Worm (Caenorhabditis elegans) whole organism, L1 larva: ENCODE results near the gene yap-1.

Experiments
- aha-1 ChIP-seq: fragments of 150-350 bp; optimal IDR thresholded peaks from 2 replicates; lab custom pipeline; 2014; ENCODE audit warnings: missing biosample characterization, missing genetic modification characterization
- aly-2 ChIP-seq: fragments of 150-350 bp; optimal IDR thresholded peaks from 2 replicates; lab custom pipeline; 2014; ENCODE audit warnings: missing biosample characterization, missing genetic modification characterization
- ama-1 ChIP-seq: fragments of 150-350 bp; optimal IDR thresholded peaks from 2 replicates; lab custom pipeline; 2014
- blmp-1 ChIP-seq: fragments of 150-350 bp; optimal IDR thresholded peaks from 2 replicates; lab custom pipeline; 2014; ENCODE audit warnings: missing biosample characterization, missing genetic modification characterization
- ceh-8 ChIP-seq: fragments of 200-800 bp; sonication (Bioruptor generic); optimal IDR thresholded peaks from 2 replicates; lab custom pipeline; 2018; ENCODE audit warnings: mild to moderate bottlenecking, missing genetic modification characterization, moderate library complexity, missing compliant biosample characterization
- ceh-82 ChIP-seq, 3 experiments: fragments of 150-350 bp in 1 of 3; sonication (generic microtip) in 2 of 3; optimal IDR thresholded peaks; 2 replicates each; lab custom pipeline; 2014 to 2017; ENCODE audit warnings: missing biosample characterization in 3 of 3, missing genetic modification characterization in 3 of 3
- ceh-88 ChIP-seq: fragments of 200-800 bp; sonication (Bioruptor generic); IDR thresholded peaks from 2 replicates; pipeline ENCODE4 v1.3.6; 2022; ENCODE audit warnings: missing genetic modification characterization, missing compliant biosample characterization
- ceh-90 ChIP-seq: sonication (generic microtip); optimal IDR thresholded peaks from 2 replicates; lab custom pipeline; 2016; ENCODE audit warnings: missing genetic modification characterization, missing compliant biosample characterization
- dpl-1 ChIP-seq, 3 experiments: fragments of 150-350 bp in 2 of 3; sonication (generic microtip) in 1 of 3; optimal IDR thresholded peaks; 2 replicates each; lab custom pipeline; 2014 to 2017; ENCODE audit warnings: missing biosample characterization in 3 of 3, missing genetic modification characterization in 3 of 3, missing genetic modification reagents in 3 of 3
- dsc-1 ChIP-seq: sonication (generic microtip); optimal IDR thresholded peaks from 2 replicates; lab custom pipeline; 2016; ENCODE audit warnings: mild to moderate bottlenecking, missing genetic modification characterization, missing compliant biosample characterization
- efl-1 ChIP-seq, 4 experiments: fragments of 150-350 bp; optimal IDR thresholded peaks in 3 of 4; peaks in 1 of 4; 1 replicate in 1 of 4; 2 replicates in 3 of 4; lab custom pipeline; 2014; ENCODE audit warnings: missing biosample characterization in 2 of 4, missing genetic modification characterization in 2 of 4, missing genetic modification reagents in 2 of 4
- elt-2 ChIP-seq: sonication (generic microtip); optimal IDR thresholded peaks from 2 replicates; lab custom pipeline; 2016; ENCODE audit warnings: missing genetic modification characterization, mild to moderate bottlenecking, inconsistent platforms, missing compliant biosample characterization, missing genetic modification reagents
- elt-3 ChIP-seq, 6 experiments: fragments of 150-350 bp in 1 of 6; sonication (generic microtip); optimal IDR thresholded peaks; 2 replicates each; lab custom pipeline; 2017 to 2018; ENCODE audit warnings: missing biosample characterization in 6 of 6, missing genetic modification characterization in 6 of 6, inconsistent platforms in 1 of 6
- fkh-10 ChIP-seq: sonication (generic microtip); optimal IDR thresholded peaks from 2 replicates; lab custom pipeline; 2017; ENCODE audit warnings: missing biosample characterization, missing genetic modification reagents, missing genetic modification characterization
- fkh-4 ChIP-seq: sonication (generic microtip); optimal IDR thresholded peaks from 2 replicates; lab custom pipeline; 2016; ENCODE audit warnings: missing compliant biosample characterization, missing genetic modification characterization, borderline replicate concordance
- hlh-17 ChIP-seq: fragments of 200-800 bp; sonication (Bioruptor generic); optimal IDR thresholded peaks from 2 replicates; lab custom pipeline; 2018; ENCODE audit warnings: missing genetic modification characterization, mild to moderate bottlenecking, missing compliant biosample characterization, moderate library complexity, borderline replicate concordance
- hlh-4 ChIP-seq: sonication (generic microtip); optimal IDR thresholded peaks from 2 replicates; lab custom pipeline; 2016; ENCODE audit warnings: mild to moderate bottlenecking, missing genetic modification characterization, missing compliant biosample characterization
- hpl-2 ChIP-seq: fragments of 150-350 bp; optimal IDR thresholded peaks from 2 replicates; lab custom pipeline; 2014; ENCODE audit warnings: missing biosample characterization, missing genetic modification reagents, missing genetic modification characterization
- isw-1 ChIP-seq: fragments of 200-800 bp; sonication (Bioruptor generic); IDR thresholded peaks from 2 replicates; pipeline ENCODE4 v1.3.6; 2022; ENCODE audit warnings: missing genetic modification characterization, missing compliant biosample characterization
- jun-1 ChIP-seq: fragments of 150-350 bp; optimal IDR thresholded peaks from 2 replicates; lab custom pipeline; 2014; ENCODE audit warnings: missing biosample characterization, missing genetic modification reagents, missing genetic modification characterization
- lin-13 ChIP-seq: fragments of 150-350 bp; optimal IDR thresholded peaks from 2 replicates; lab custom pipeline; 2014; ENCODE audit warnings: missing biosample characterization, missing genetic modification reagents, missing genetic modification characterization
- lin-14 ChIP-seq: fragments of 200-800 bp; sonication (Bioruptor generic); optimal IDR thresholded peaks from 2 replicates; lab custom pipeline; 2018; ENCODE audit warnings: mild to moderate bottlenecking, missing genetic modification characterization, moderate library complexity, missing compliant biosample characterization
- lin-35 ChIP-seq, 2 experiments: fragments of 150-350 bp; optimal IDR thresholded peaks; 2 replicates each; lab custom pipeline; 2014; ENCODE audit warnings: missing biosample characterization in 2 of 2, missing genetic modification characterization in 2 of 2, missing genetic modification reagents in 2 of 2
- lin-39 ChIP-seq: fragments of 150-350 bp; optimal IDR thresholded peaks from 2 replicates; lab custom pipeline; 2014; ENCODE audit warnings: missing biosample characterization, missing genetic modification reagents, missing genetic modification characterization
- mab-9 ChIP-seq: fragments of 200-800 bp; sonication (Bioruptor generic); IDR thresholded peaks from 2 replicates; pipeline ENCODE4 v1.3.6; 2022; ENCODE audit warnings: missing genetic modification reagents, missing genetic modification characterization, missing compliant biosample characterization
- mef-2 ChIP-seq: fragments of 150-350 bp; optimal IDR thresholded peaks from 2 replicates; lab custom pipeline; 2014; ENCODE audit warnings: missing biosample characterization, missing genetic modification characterization
- mep-1 ChIP-seq: fragments of 150-350 bp; optimal IDR thresholded peaks from 2 replicates; lab custom pipeline; 2014; ENCODE audit warnings: missing biosample characterization, missing genetic modification characterization
- nhr-12 ChIP-seq: sonication (generic microtip); optimal IDR thresholded peaks from 2 replicates; lab custom pipeline; 2017; ENCODE audit warnings: missing biosample characterization, missing genetic modification characterization
- nhr-19 ChIP-seq: fragments of 200-800 bp; sonication (Bioruptor generic); conservative IDR thresholded peaks from 2 replicates; pipeline ENCODE4 v1.3.6; 2022; ENCODE audit warnings: missing genetic modification characterization, missing compliant biosample characterization
- nhr-20 ChIP-seq: sonication (generic microtip); optimal IDR thresholded peaks from 2 replicates; lab custom pipeline; 2016; ENCODE audit warnings: mild to moderate bottlenecking, missing genetic modification characterization, missing compliant biosample characterization
- nhr-71 ChIP-seq: sonication (generic microtip); optimal IDR thresholded peaks from 2 replicates; lab custom pipeline; 2016; ENCODE audit warnings: mild to moderate bottlenecking, missing genetic modification characterization, moderate library complexity, missing compliant biosample characterization
- nhr-77 ChIP-seq: fragments of 150-350 bp; optimal IDR thresholded peaks from 2 replicates; lab custom pipeline; 2014; ENCODE audit warnings: missing biosample characterization, missing genetic modification characterization
- nhr-84 ChIP-seq: sonication (generic microtip); optimal IDR thresholded peaks from 2 replicates; lab custom pipeline; 2017; ENCODE audit warnings: missing biosample characterization, missing genetic modification characterization
- nhr-85 ChIP-seq: sonication (generic microtip); peaks from one replicate; lab custom pipeline; 2016; ENCODE audit warnings: missing genetic modification characterization, inconsistent platforms, missing compliant biosample characterization
- nhr-90 ChIP-seq: sonication (generic microtip); optimal IDR thresholded peaks from 2 replicates; lab custom pipeline; 2016; ENCODE audit warnings: mild to moderate bottlenecking, missing genetic modification characterization, missing compliant biosample characterization; ENCODE audit not compliant: poor library complexity
- pag-3 ChIP-seq: sonication (generic microtip); optimal IDR thresholded peaks from 2 replicates; lab custom pipeline; 2017; ENCODE audit warnings: missing genetic modification characterization, mild to moderate bottlenecking, missing compliant biosample characterization, antibody characterized with exemption, borderline replicate concordance; ENCODE audit not compliant: insufficient read depth
- pax-3 ChIP-seq: fragments of 200-800 bp; sonication (Bioruptor generic); optimal IDR thresholded peaks from 2 replicates; lab custom pipeline; 2018; ENCODE audit warnings: mild to moderate bottlenecking, missing genetic modification characterization, moderate library complexity, missing compliant biosample characterization
- skn-1 ChIP-seq: fragments of 150-350 bp; optimal IDR thresholded peaks from 2 replicates; lab custom pipeline; 2014; ENCODE audit warnings: missing biosample characterization, missing genetic modification characterization
- snpc-4 ChIP-seq: fragments of 150-350 bp; optimal IDR thresholded peaks from 2 replicates; lab custom pipeline; 2014; ENCODE audit warnings: missing biosample characterization, missing genetic modification characterization
- snu-23 ChIP-seq: sonication (generic microtip); optimal IDR thresholded peaks from 2 replicates; lab custom pipeline; 2016; ENCODE audit warnings: missing genetic modification characterization, missing compliant biosample characterization
- sptf-1 ChIP-seq: fragments of 150-350 bp; optimal IDR thresholded peaks from 2 replicates; lab custom pipeline; 2014; ENCODE audit warnings: missing biosample characterization, missing genetic modification characterization
- sup-37 ChIP-seq: fragments of 200-800 bp; sonication (Bioruptor generic); optimal IDR thresholded peaks from 2 replicates; lab custom pipeline; 2018; ENCODE audit warnings: mild to moderate bottlenecking, missing genetic modification characterization, missing compliant biosample characterization
- tbx-2 ChIP-seq: sonication (generic microtip); optimal IDR thresholded peaks from 2 replicates; lab custom pipeline; 2016; ENCODE audit warnings: missing genetic modification characterization, missing compliant biosample characterization
- tlp-1 ChIP-seq: fragments of 150-350 bp; optimal IDR thresholded peaks from 2 replicates; lab custom pipeline; 2014; ENCODE audit warnings: missing biosample characterization, missing genetic modification characterization
- xbp-1 ChIP-seq: sonication (generic microtip); optimal IDR thresholded peaks from 2 replicates; lab custom pipeline; 2016; ENCODE audit warnings: missing genetic modification characterization, missing compliant biosample characterization
- zip-4 ChIP-seq: fragments of 200-800 bp; sonication (Bioruptor generic); optimal IDR thresholded peaks from 2 replicates; lab custom pipeline; 2018; ENCODE audit warnings: mild to moderate bottlenecking, missing genetic modification characterization, moderate library complexity, missing compliant biosample characterization
- ztf-4 ChIP-seq: fragments of 150-350 bp; optimal IDR thresholded peaks from 2 replicates; lab custom pipeline; 2014; ENCODE audit warnings: missing biosample characterization, missing genetic modification characterization

Gene yap-1

DNA sequence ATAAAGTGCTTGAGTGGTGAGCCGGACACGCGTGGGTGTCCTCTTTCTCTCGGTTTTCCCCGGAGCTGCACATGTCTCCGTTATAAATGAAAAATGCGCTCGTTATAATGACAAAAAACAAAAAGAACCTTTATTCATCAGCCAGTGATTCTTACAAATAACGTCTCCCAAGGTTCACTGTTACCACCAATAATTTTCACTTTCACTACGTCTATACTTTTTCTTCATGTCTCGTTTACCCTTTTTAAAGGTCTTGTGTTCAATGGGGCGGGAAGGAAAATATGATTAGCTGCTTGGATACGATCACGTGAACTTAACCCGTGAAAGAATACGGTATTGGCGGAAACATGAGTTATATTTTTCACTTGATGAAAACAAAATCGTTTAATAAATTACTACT, 3.4 kb upstream of the yap-1 start (continued):
- TF ChIP-seq sup-37 (GFP tag; lab: Kevin White, UChicago) (no peak), ceh-82 (tag; optimal IDR thresholded peaks at IDR 0.05; lab: Kevin White, UChicago) (no peak), fkh-4 (tag; lab: Kevin White, UChicago) (no peak), nhr-90 (tag; lab: Kevin White, UChicago) (peak; percentile 65)
- TF ChIP-seq, all 84 proteins: peak for 13

ce11 chrX:10689729-10690128, 2.0 kb upstream of the yap-1 start:
- TF ChIP-seq snu-23 (peak; percentile 22), aha-1 (tag; lab: Kevin White, UChicago) (no peak), lin-14 (GFP tag; lab: Kevin White, UChicago) (peak; percentile 67), ama-1 (no peak), mab-9 (no peak), tlp-1 (tag; lab: Kevin White, UChicago) (no peak), elt-3 (tag; optimal IDR thresholded peaks at IDR 0.05; lab: Kevin White, UChicago) (no peak), snpc-4 (tag; lab: Kevin White, UChicago) (no peak), hpl-2 (GFP tag; lab: Kevin White, UChicago) (no peak), tbx-2 (tag; lab: Kevin White, UChicago) (no peak), ceh-90 (tag; lab: Kevin White, UChicago) (no peak), nhr-85 (tag; lab: Kevin White, UChicago) (peak; percentile 85), nhr-77 (no peak), sup-37 (GFP tag; lab: Kevin White, UChicago) (no peak), mep-1 (tag; lab: Kevin White, UChicago) (peak; percentile 50), skn-1 (no peak), sptf-1 (tag; lab: Kevin White, UChicago) (no peak), blmp-1 (tag; lab: Kevin White, UChicago) (peak; percentile 85), nhr-19 (GFP tag; lab: Robert Waterston, UW) (no peak), nhr-20 (tag; lab: Kevin White, UChicago) (peak; percentile 26), nhr-84 (tag; lab: Kevin White, UChicago) (no peak), lin-13 (GFP tag; lab: Kevin White, UChicago) (no peak), lin-39 (no peak), lin-35 (GFP tag; optimal IDR thresholded peaks at IDR 0.05; lab: Kevin White, UChicago) (peak in 1 of 2 experiments; percentile 44)

DNA sequence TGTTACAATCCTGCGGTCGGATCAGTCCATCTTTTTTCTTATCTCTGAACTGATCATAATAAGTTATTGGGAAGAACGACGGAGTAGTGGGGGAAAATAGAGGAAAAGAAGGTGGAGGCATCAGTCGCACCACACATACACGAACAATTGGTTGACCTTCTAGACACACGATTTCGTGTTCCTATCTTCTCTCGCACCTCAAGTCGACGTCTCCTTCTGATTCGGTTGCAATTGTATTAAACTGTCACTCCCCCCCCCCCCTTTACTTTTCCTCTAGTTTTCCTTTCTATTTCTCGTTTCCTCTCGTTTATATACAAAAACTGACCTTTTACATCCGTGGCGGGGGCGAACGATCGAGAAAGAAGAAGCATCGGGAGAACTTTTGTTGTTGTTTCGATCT, 511 bp upstream of the yap-1 start:
- TF ChIP-seq elt-2 (tag; lab: Kevin White, UChicago), result no peak
- TF ChIP-seq nhr-12 (tag; lab: Kevin White, UChicago), result no peak
- no peak for TF ChIP-seq mef-2
- no peak for TF ChIP-seq fkh-10
- TF ChIP-seq aly-2 (tag; lab: Kevin White, UChicago), result no peak
- no peak for TF ChIP-seq mab-9
- no peak for TF ChIP-seq sup-37 (GFP tag; lab: Kevin White, UChicago)
- TF ChIP-seq efl-1 (optimal IDR thresholded peaks at IDR 0.05; lab: Kevin White, UChicago), result no peak
- TF ChIP-seq efl-1 (GFP tag; optimal IDR thresholded peaks at IDR 0.05 in 1 of 2; lab: Kevin White, UChicago), result no peak
- TF ChIP-seq hpl-2 (GFP tag; lab: Kevin White, UChicago), result no peak
- no peak for TF ChIP-seq nhr-19 (GFP tag; lab: Robert Waterston, UW)
- no peak for TF ChIP-seq pag-3 (tag; lab: Kevin White, UChicago)
- TF ChIP-seq ceh-8, result no peak
- peak; percentile 13 for TF ChIP-seq nhr-20 (tag; lab: Kevin White, UChicago)
- peak; percentile 76 for TF ChIP-seq lin-14 (GFP tag; lab: Kevin White, UChicago)
- peak; percentile 17 for TF ChIP-seq nhr-71 (tag; lab: Kevin White, UChicago)
- TF ChIP-seq tlp-1 (tag; lab: Kevin White, UChicago), result no peak
- TF ChIP-seq hlh-4 (tag; lab: Kevin White, UChicago), result no peak
- no peak for TF ChIP-seq ama-1
- TF ChIP-seq jun-1 (tag; lab: Kevin White, UChicago), result no peak
- no peak for TF ChIP-seq nhr-84 (tag; lab: Kevin White, UChicago)
- no peak for TF ChIP-seq dsc-1 (tag; lab: Kevin White, UChicago)
- no peak for TF ChIP-seq dpl-1 (GFP tag; optimal IDR thresholded peaks at IDR 0.05; lab: Kevin White, UChicago)
- TF ChIP-seq hlh-17, result no peak
- TF ChIP-seq lin-13 (GFP tag; lab: Kevin White, UChicago), result no peak
- TF ChIP-seq lin-39, result no peak
- TF ChIP-seq ceh-82 (tag; optimal IDR thresholded peaks at IDR 0.05; lab: Kevin White, UChicago), result no peak
- no peak for TF ChIP-seq zip-4 (GFP tag; lab: Kevin White, UChicago)
- no peak for TF ChIP-seq aha-1 (tag; lab: Kevin White, UChicago)
- no peak for TF ChIP-seq pax-3 (tag; lab: Kevin White, UChicago)
- peak; percentile 12 for TF ChIP-seq xbp-1 (tag; lab: Kevin White, UChicago)
- no peak for TF ChIP-seq ztf-4 (tag; lab: Kevin White, UChicago)
- no peak for TF ChIP-seq isw-1 (GFP tag; lab: Robert Waterston, UW)
- TF ChIP-seq ceh-88, result no peak
